Fruit fly (Drosophila melanogaster): ENCODE results near the gene ppk27.

The ppk27 gene

DNA sequence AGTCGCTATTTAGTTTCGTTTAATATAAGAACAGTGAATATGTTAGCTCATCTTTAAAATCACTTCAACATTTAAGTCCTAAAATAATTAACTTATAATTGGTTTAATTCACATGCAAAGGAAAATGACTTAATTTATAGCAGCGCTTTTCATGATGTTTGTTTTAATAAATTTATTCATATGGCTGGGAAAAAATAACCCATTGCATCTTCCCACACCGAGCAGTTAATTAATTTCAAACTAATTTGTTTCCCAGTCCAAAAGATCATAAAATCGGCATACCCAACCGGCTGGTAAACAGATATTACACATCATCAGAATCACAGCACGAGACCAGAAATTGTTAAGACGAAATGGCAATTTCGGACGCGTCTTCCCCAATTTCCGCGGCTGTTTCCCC is 15.8 kb upstream of the ppk27 start (continued):
- TF ChIP-seq CG13296 (GFP tag; optimal IDR thresholded peaks at IDR 0.05) (no peak), Meics (GFP tag; optimal IDR thresholded peaks at IDR 0.05) (peak; percentile 57), Stat92E (GFP tag; optimal IDR thresholded peaks at IDR 0.05) (no peak), CG18619 (GFP tag; optimal IDR thresholded peaks at IDR 0.05) (peak; percentile 49), CG43689 (GFP tag; IDR thresholded peaks at IDR 0.05) (no peak), Pdp1 (GFP tag; optimal IDR thresholded peaks at IDR 0.05) (peak in 1 of 2 experiments; percentile 40), C15 (GFP tag; IDR thresholded peaks at IDR 0.05) (no peak), tgo (GFP tag; IDR thresholded peaks at IDR 0.05) (no peak; the same call in 2 of the 3 replicates), CG9437 (GFP tag; optimal IDR thresholded peaks at IDR 0.05) (peak; percentile 20), sens (GFP tag) (no peak), HHEX (GFP tag; optimal IDR thresholded peaks at IDR 0.05) (peak; percentile 50), Atf-2 (GFP tag; optimal IDR thresholded peaks at IDR 0.05) (peak; percentile 29), Mes4 (GFP tag; optimal IDR thresholded peaks at IDR 0.05) (no peak), az2 (GFP tag; optimal IDR thresholded peaks at IDR 0.05) (peak; percentile 25), Fer2 (tag; optimal IDR thresholded peaks at IDR 0.05) (no peak), CG14014 (GFP tag; IDR thresholded peaks at IDR 0.05) (peak; percentile 55; the same call in 1 of the 2 replicates), MESR4 (GFP tag; optimal IDR thresholded peaks at IDR 0.05) (no peak), twi (tag; optimal IDR thresholded peaks at IDR 0.05) (no peak), stc (GFP tag; IDR thresholded peaks at IDR 0.05) (0 out of 2 replicates have a peak, but pooled peaks have one; percentile 11), CG17802 (tag; optimal IDR thresholded peaks at IDR 0.05) (no peak), CG4404 (GFP tag; IDR thresholded peaks at IDR 0.05) (no peak), CG12942 (GFP tag; optimal IDR thresholded peaks at IDR 0.05) (no peak), Hsf (GFP tag; optimal IDR thresholded peaks at IDR 0.05) (peak; percentile 51), CG13424 (tag; optimal IDR thresholded peaks at IDR 0.05) (peak; percentile 52), CG7839 (tag; optimal IDR thresholded peaks at IDR 0.05) (peak; percentile 61), z (GFP tag; IDR thresholded peaks at IDR 0.05) (no peak), cad (GFP tag; optimal IDR thresholded peaks at IDR 0.05) (no peak), kay (GFP tag; optimal IDR thresholded peaks at IDR 0.05) (no peak), CG4328 (GFP tag; optimal IDR thresholded peaks at IDR 0.05) (no peak), ems (GFP tag; optimal IDR thresholded peaks at IDR 0.05) (peak; percentile 2), gce (GFP tag; IDR thresholded peaks at IDR 0.05) (no peak), cato (GFP tag; optimal IDR thresholded peaks at IDR 0.05; ENCODE audit: borderline replicate concordance) (no peak), CG1832 (GFP tag; optimal IDR thresholded peaks at IDR 0.05) (no peak), CG8478 (optimal IDR thresholded peaks at IDR 0.05) (no peak), ab (GFP tag; optimal IDR thresholded peaks at IDR 0.05) (no peak), jumu (GFP tag; optimal IDR thresholded peaks at IDR 0.05) (no peak), Abd-B (GFP tag; optimal IDR thresholded peaks at IDR 0.05) (peak; percentile 14), Hr3 (GFP tag; optimal IDR thresholded peaks at IDR 0.05) (no peak), GATAe (GFP tag; conservative IDR thresholded peaks at IDR 0.05) (no peak), HLH3B (GFP tag; IDR thresholded peaks at IDR 0.05) (no peak), CG13894 (tag; optimal IDR thresholded peaks at IDR 0.05) (no peak), Xbp1 (GFP tag; optimal IDR thresholded peaks at IDR 0.05) (peak; percentile 32), E2f2 (GFP tag; IDR thresholded peaks at IDR 0.05) (peak; percentile 21; the same call in 1 of the 2 replicates), eyg (GFP tag; optimal IDR thresholded peaks at IDR 0.05) (no peak), CG11085 (GFP tag; IDR thresholded peaks at IDR 0.05) (no peak), dmrt11E (tag; optimal IDR thresholded peaks at IDR 0.05) (no peak), CG7556 (GFP tag; optimal IDR thresholded peaks at IDR 0.05) (no peak), chm (GFP tag; IDR thresholded peaks at IDR 0.05) (no peak), CG8359 (GFP tag; optimal IDR thresholded peaks at IDR 0.05; ENCODE audit: borderline replicate concordance) (no peak), NC2β (GFP tag; optimal IDR thresholded peaks at IDR 0.05) (no peak), CG5953 (GFP tag; IDR thresholded peaks at IDR 0.05) (no peak), ham (GFP tag; IDR thresholded peaks at IDR 0.05) (no peak)
